Worm (Caenorhabditis elegans): ENCODE results near the gene fcho-1.
"Not testable (repeated sequence)": the region's sequence is repeated elsewhere in the genome, so short reads cannot be mapped to it uniquely, and the experiment has no call there.

Gene fcho-1

ce11 chrII:1275439-1275838 lies 34.9 kb upstream of the fcho-1 start, which contains the start of gene Y57G7A.5:
Gene Y57G7A.5, minus strand, starts transcription at chrII:1275539.
- TF ChIP-seq nhr-25 (tag; optimal IDR thresholded peaks at IDR 0.05) (no peak), lin-39 (tag; optimal IDR thresholded peaks at IDR 0.05) (no peak), mab-5 (tag; optimal IDR thresholded peaks at IDR 0.05) (no peak), ceh-82 (tag; optimal IDR thresholded peaks at IDR 0.05) (no peak), C34F6.9 (tag; optimal IDR thresholded peaks at IDR 0.05) (no peak), unc-55 (GFP tag; optimal IDR thresholded peaks at IDR 0.05) (no peak), ZK546.5 (tag; optimal IDR thresholded peaks at IDR 0.05) (no peak), alr-1 (tag; optimal IDR thresholded peaks at IDR 0.05) (no peak), F13H6.1 (tag; optimal IDR thresholded peaks at IDR 0.05) (no peak), zag-1 (tag; optimal IDR thresholded peaks at IDR 0.05) (no peak), mbf-1 (tag; optimal IDR thresholded peaks at IDR 0.05) (no peak), unc-39 (tag; optimal IDR thresholded peaks at IDR 0.05) (no peak), nhr-23 (tag; optimal IDR thresholded peaks at IDR 0.05) (no peak), blmp-1 (tag; optimal IDR thresholded peaks at IDR 0.05; ENCODE audit: insufficient read depth) (no peak), lin-13 (GFP tag; optimal IDR thresholded peaks at IDR 0.05) (no peak), crh-2 (tag; optimal IDR thresholded peaks at IDR 0.05) (no peak), snpc-4 (tag; optimal IDR thresholded peaks at IDR 0.05) (no peak), nhr-11 (tag; optimal IDR thresholded peaks at IDR 0.05) (no peak), nhr-237 (tag; optimal IDR thresholded peaks at IDR 0.05) (no peak)

- no peak for TF ChIP-seq elt-3 (tag; optimal IDR thresholded peaks at IDR 0.05)
- TF ChIP-seq nhr-25 (tag; optimal IDR thresholded peaks at IDR 0.05) = no peak
- no peak for TF ChIP-seq ZK546.5 (tag; optimal IDR thresholded peaks at IDR 0.05)
- TF ChIP-seq nhr-237 (tag; optimal IDR thresholded peaks at IDR 0.05) = no peak
- TF ChIP-seq mdl-1 (tag; optimal IDR thresholded peaks at IDR 0.05) = no peak
- TF ChIP-seq ceh-16 (tag; optimal IDR thresholded peaks at IDR 0.05) = no peak
- no peak for TF ChIP-seq lsy-2 (tag; optimal IDR thresholded peaks at IDR 0.05)
Observed at ce11 chrII:1276778-1277177, 33.5 kb upstream of the fcho-1 start, which contains the start of gene Y57G7A.11. Gene Y57G7A.11, minus strand, starts transcription at chrII:1276878.

ce11 chrII:1278350-1278749 lies 32.0 kb upstream of the fcho-1 start, which contains the start of gene srz-63:
Gene srz-63, plus strand, starts transcription at chrII:1278650.
- not testable (repeated sequence) for TF ChIP-seq nhr-6 (tag; optimal IDR thresholded peaks at IDR 0.05); snpc-4 (tag; optimal IDR thresholded peaks at IDR 0.05); ama-1 (optimal IDR thresholded peaks at IDR 0.05)

ce11 chrII:1284985-1285384 lies 25.3 kb upstream of the fcho-1 start:
- TF ChIP-seq lin-39 (tag; optimal IDR thresholded peaks at IDR 0.05) = no peak
- no peak for TF ChIP-seq nhr-129 (tag; optimal IDR thresholded peaks at IDR 0.05)
- no peak for TF ChIP-seq crh-2 (tag; optimal IDR thresholded peaks at IDR 0.05)
- TF ChIP-seq elt-3 (tag; optimal IDR thresholded peaks at IDR 0.05) = no peak
- TF ChIP-seq ceh-82 (tag; optimal IDR thresholded peaks at IDR 0.05) = no peak
- TF ChIP-seq mab-5 (tag; optimal IDR thresholded peaks at IDR 0.05) = no peak
- TF ChIP-seq Y55F3AM.14 (GFP tag; optimal IDR thresholded peaks at IDR 0.05) = no peak
- TF ChIP-seq zag-1 (tag; optimal IDR thresholded peaks at IDR 0.05) = no peak
- TF ChIP-seq skn-1 (tag; optimal IDR thresholded peaks at IDR 0.05) = no peak
- TF ChIP-seq ztf-4 (tag; optimal IDR thresholded peaks at IDR 0.05) = no peak
- TF ChIP-seq gmeb-1 (tag; optimal IDR thresholded peaks at IDR 0.05) = no peak

- TF ChIP-seq snpc-4 (tag; optimal IDR thresholded peaks at IDR 0.05) (no peak), sma-9 (GFP tag; optimal IDR thresholded peaks at IDR 0.05) (no peak), sma-9 (tag; optimal IDR thresholded peaks at IDR 0.05) (no peak), unc-39 (tag; optimal IDR thresholded peaks at IDR 0.05) (no peak)
Observed at ce11 chrII:1285514-1285913, 24.8 kb upstream of the fcho-1 start, which contains the start of the genes Y57G7A.6 and Y57G7A.3. Gene Y57G7A.6, minus strand, starts transcription at chrII:1285614. Gene Y57G7A.3, plus strand, starts transcription at chrII:1285782.

ce11 chrII:1293157-1293556 lies 17.2 kb upstream of the fcho-1 start, which contains the start of gene srz-64:
Gene srz-64, minus strand, starts transcription at chrII:1293257.
- TF ChIP-seq unc-62 (GFP tag; optimal IDR thresholded peaks at IDR 0.05) = no peak
- no peak for TF ChIP-seq unc-55 (GFP tag; optimal IDR thresholded peaks at IDR 0.05)
- TF ChIP-seq nhr-129 (tag; optimal IDR thresholded peaks at IDR 0.05) = no peak
- TF ChIP-seq lin-13 (GFP tag; optimal IDR thresholded peaks at IDR 0.05) = no peak
- no peak for TF ChIP-seq nhr-23 (tag; optimal IDR thresholded peaks at IDR 0.05)
- no peak for TF ChIP-seq F13H6.1 (tag; optimal IDR thresholded peaks at IDR 0.05)
- TF ChIP-seq nhr-11 (tag; optimal IDR thresholded peaks at IDR 0.05) = no peak
- TF ChIP-seq ztf-4 (tag; optimal IDR thresholded peaks at IDR 0.05) = no peak

Measured in whole organism, L2 larva.